Fruit fly (Drosophila melanogaster) whole organism, embryonic: Measurements from ENCODE around the gene CG10584.

Experiments
- Asciz ChIP-seq: fragments of 200-800 bp; sonication (Bioruptor generic); optimal IDR thresholded peaks from 2 replicates; lab custom pipeline; 2017; ENCODE audit warnings: missing biosample characterization, mild to moderate bottlenecking, missing genetic modification characterization, missing genetic modification reagents
- BtbVII ChIP-seq: fragments of 200-800 bp; sonication (Bioruptor generic); optimal IDR thresholded peaks from 3 replicates; lab custom pipeline; 2017; ENCODE audit warnings: missing biosample characterization, mild to moderate bottlenecking, missing genetic modification characterization
- CG10979 ChIP-seq: fragments of 200-800 bp; sonication (Bioruptor generic); optimal IDR thresholded peaks from 2 replicates; lab custom pipeline; 2018; ENCODE audit warnings: missing biosample characterization, mild to moderate bottlenecking, missing genetic modification characterization, moderate library complexity
- CG11504 ChIP-seq: fragments of 200-800 bp; sonication (Bioruptor generic); optimal IDR thresholded peaks from 3 replicates; lab custom pipeline; 2019; ENCODE audit warnings: missing biosample characterization, mild to moderate bottlenecking, missing genetic modification characterization, moderate library complexity
- CG13424 ChIP-seq: fragments of 200-800 bp; sonication (Bioruptor generic); optimal IDR thresholded peaks from 2 replicates; lab custom pipeline; 2019; ENCODE audit warnings: missing biosample characterization, mild to moderate bottlenecking, missing genetic modification characterization, moderate library complexity
- CG14014 ChIP-seq: fragments of 200-800 bp; sonication (Bioruptor generic); IDR thresholded peaks from 2 replicates; pipeline ENCODE4 v1.3.6; 2022; ENCODE audit warnings: missing biosample characterization, missing genetic modification characterization
- CG18599 ChIP-seq: fragments of 200-800 bp; sonication (Bioruptor generic); optimal IDR thresholded peaks from 3 replicates; lab custom pipeline; 2017; ENCODE audit warnings: missing biosample characterization, missing genetic modification characterization, mild to moderate bottlenecking, moderate library complexity, missing genetic modification reagents
- CG2678 ChIP-seq: fragments of 200-800 bp; sonication (Bioruptor generic); optimal IDR thresholded peaks from 3 replicates; lab custom pipeline; 2019; ENCODE audit warnings: missing biosample characterization, mild to moderate bottlenecking, missing genetic modification characterization, moderate library complexity
- CG3163 ChIP-seq: fragments of 200-800 bp; sonication (Bioruptor generic); optimal IDR thresholded peaks from 3 replicates; lab custom pipeline; 2016; ENCODE audit warnings: missing biosample characterization, missing genetic modification characterization
- CG32532 ChIP-seq: fragments of 200-800 bp; sonication (Bioruptor generic); IDR thresholded peaks from 2 replicates; pipeline ENCODE4 v1.3.6; 2022; ENCODE audit warnings: missing biosample characterization, missing genetic modification characterization
- CG3281 ChIP-seq: fragments of 200-800 bp; sonication (Bioruptor generic); optimal IDR thresholded peaks from 3 replicates; lab custom pipeline; 2017; ENCODE audit warnings: missing biosample characterization, mild to moderate bottlenecking, missing genetic modification characterization
- CG34376 ChIP-seq: fragments of 200-800 bp; sonication (Bioruptor generic); optimal IDR thresholded peaks from 2 replicates; lab custom pipeline; 2018; ENCODE audit warnings: missing biosample characterization, mild to moderate bottlenecking, missing genetic modification characterization
- CG4707 ChIP-seq: fragments of 200-800 bp; sonication (Bioruptor generic); optimal IDR thresholded peaks from 2 replicates; lab custom pipeline; 2018; ENCODE audit warnings: missing biosample characterization, mild to moderate bottlenecking, missing genetic modification characterization, moderate library complexity
- CG6689 ChIP-seq: fragments of 200-800 bp; sonication (Bioruptor generic); IDR thresholded peaks from 2 replicates; pipeline ENCODE4 v1.3.6; 2022; ENCODE audit warnings: missing biosample characterization, missing genetic modification characterization
- CG8388 ChIP-seq: fragments of 200-800 bp; sonication (Bioruptor generic); optimal IDR thresholded peaks from 2 replicates; lab custom pipeline; 2019; ENCODE audit warnings: missing biosample characterization, mild to moderate bottlenecking, missing genetic modification characterization, moderate library complexity
- CG8478 ChIP-seq: fragments of >200 bp; optimal IDR thresholded peaks from 2 replicates; lab custom pipeline; 2018
- CoRest ChIP-seq: fragments of 200-800 bp; sonication (Bioruptor generic); optimal IDR thresholded peaks from 3 replicates; lab custom pipeline; 2018; ENCODE audit warnings: missing biosample characterization, mild to moderate bottlenecking, missing genetic modification characterization, moderate library complexity
- Drgx ChIP-seq: fragments of 200-800 bp; sonication (Bioruptor generic); IDR thresholded peaks from 2 replicates; pipeline ENCODE4 v1.3.6; 2022; ENCODE audit warnings: missing biosample characterization, missing genetic modification characterization
- Elba2 ChIP-seq: fragments of 200-800 bp; sonication (Bioruptor generic); optimal IDR thresholded peaks from 3 replicates; lab custom pipeline; 2016; ENCODE audit warnings: missing biosample characterization, missing genetic modification characterization
- Hr3 ChIP-seq: fragments of 200-800 bp; sonication (Bioruptor generic); optimal IDR thresholded peaks from 3 replicates; lab custom pipeline; 2016; ENCODE audit warnings: missing biosample characterization, missing genetic modification characterization
- Med ChIP-seq: fragments of 200-800 bp; sonication (Bioruptor generic); peaks from one replicate; lab custom pipeline; 2016; ENCODE audit warnings: missing biosample characterization, missing genetic modification characterization, mild to moderate bottlenecking, inconsistent platforms, moderate library complexity
- Meics ChIP-seq: fragments of 200-800 bp; sonication (Bioruptor generic); optimal IDR thresholded peaks from 2 replicates; lab custom pipeline; 2017; ENCODE audit warnings: missing biosample characterization, mild to moderate bottlenecking, missing genetic modification characterization
- Ptx1 ChIP-seq: fragments of 200-800 bp; sonication (Bioruptor generic); IDR thresholded peaks from 2 replicates; pipeline ENCODE4 v1.3.6; 2022; ENCODE audit warnings: missing biosample characterization, missing genetic modification characterization
- Rfx ChIP-seq: fragments of 200-800 bp; sonication (Bioruptor generic); IDR thresholded peaks from 2 replicates; pipeline ENCODE4 v1.3.6; 2022; ENCODE audit warnings: missing biosample characterization, missing genetic modification characterization
- Sox100B ChIP-seq: fragments of 200-800 bp; sonication (Bioruptor generic); optimal IDR thresholded peaks from 3 replicates; lab custom pipeline; 2018; ENCODE audit warnings: missing biosample characterization, mild to moderate bottlenecking, missing genetic modification characterization
- Spps ChIP-seq: fragments of 200-800 bp; sonication (Bioruptor generic); optimal IDR thresholded peaks from 2 replicates; lab custom pipeline; 2018; ENCODE audit warnings: missing biosample characterization, mild to moderate bottlenecking, missing genetic modification characterization
- Xbp1 ChIP-seq: fragments of 200-800 bp; sonication (Bioruptor generic); optimal IDR thresholded peaks from 3 replicates; lab custom pipeline; 2016; ENCODE audit warnings: missing biosample characterization, mild to moderate bottlenecking, missing genetic modification characterization
- bab2 ChIP-seq: fragments of 200-800 bp; sonication (Bioruptor generic); optimal IDR thresholded peaks from 2 replicates; lab custom pipeline; 2016; ENCODE audit warnings: missing biosample characterization, missing genetic modification characterization
- bcd ChIP-seq: fragments of 200-800 bp; sonication (Bioruptor generic); optimal IDR thresholded peaks from 2 replicates; lab custom pipeline; 2017; ENCODE audit warnings: missing biosample characterization, mild to moderate bottlenecking, missing genetic modification characterization
- caup ChIP-seq: fragments of 200-800 bp; sonication (Bioruptor generic); optimal IDR thresholded peaks from 3 replicates; lab custom pipeline; 2017; ENCODE audit warnings: missing biosample characterization, mild to moderate bottlenecking, missing genetic modification characterization, moderate library complexity; ENCODE audit not compliant: severe bottlenecking
- chinmo ChIP-seq: fragments of 200-800 bp; sonication (Bioruptor generic); IDR thresholded peaks from 4 replicates; pipeline ENCODE4 v1.3.6; 2022; ENCODE audit warnings: missing biosample characterization, missing genetic modification characterization; ENCODE audit not compliant: partially characterized antibody
- dmrt99B ChIP-seq: fragments of 200-800 bp; sonication (Bioruptor generic); optimal IDR thresholded peaks from 2 replicates; lab custom pipeline; 2018; ENCODE audit warnings: missing biosample characterization, mild to moderate bottlenecking, missing genetic modification characterization, moderate library complexity
- dpn ChIP-seq, 2 experiments: fragments of 200-800 bp; sonication (Bioruptor generic); optimal IDR thresholded peaks; 3 replicates each; lab custom pipeline; 2016; ENCODE audit warnings: missing biosample characterization in 2 of 2, missing genetic modification characterization in 2 of 2
- ems ChIP-seq: fragments of 200-800 bp; sonication (Bioruptor generic); optimal IDR thresholded peaks from 3 replicates; lab custom pipeline; 2016; ENCODE audit warnings: missing biosample characterization, missing genetic modification characterization
- en ChIP-seq: fragments of 200-800 bp; sonication (Bioruptor generic); optimal IDR thresholded peaks from 2 replicates; lab custom pipeline; 2016; ENCODE audit warnings: missing biosample characterization, missing genetic modification characterization
- ewg ChIP-seq: fragments of 200-800 bp; sonication (Bioruptor generic); optimal IDR thresholded peaks from 3 replicates; lab custom pipeline; 2017; ENCODE audit warnings: mild to moderate bottlenecking, missing biosample characterization, missing genetic modification reagents, missing genetic modification characterization
- gsb ChIP-seq: fragments of 200-800 bp; sonication (Bioruptor generic); IDR thresholded peaks from 2 replicates; pipeline ENCODE4 v1.3.6; 2022; ENCODE audit warnings: missing biosample characterization, missing genetic modification characterization
- insv ChIP-seq, 2 experiments: fragments of 200-800 bp; sonication (Bioruptor generic); optimal IDR thresholded peaks; 3 replicates each; lab custom pipeline; 2016 to 2018; ENCODE audit warnings: missing biosample characterization in 2 of 2, missing genetic modification characterization in 2 of 2
- kni ChIP-seq: fragments of 200-800 bp; sonication (Bioruptor generic); optimal IDR thresholded peaks from 3 replicates; lab custom pipeline; 2017; ENCODE audit warnings: mild to moderate bottlenecking, missing biosample characterization, missing genetic modification reagents, missing genetic modification characterization
- lilli ChIP-seq: fragments of 200-800 bp; sonication (Bioruptor generic); optimal IDR thresholded peaks from 3 replicates; lab custom pipeline; 2016; ENCODE audit warnings: missing biosample characterization, missing genetic modification characterization
- lmd ChIP-seq: fragments of 200-800 bp; sonication (Bioruptor generic); IDR thresholded peaks from 2 replicates; pipeline ENCODE4 v1.3.6; 2022; ENCODE audit warnings: missing biosample characterization, missing genetic modification characterization
- mirr ChIP-seq: fragments of 200-800 bp; sonication (Bioruptor generic); optimal IDR thresholded peaks from 3 replicates; lab custom pipeline; 2018; ENCODE audit warnings: missing biosample characterization, mild to moderate bottlenecking, missing genetic modification characterization
- nmo ChIP-seq: fragments of 200-800 bp; sonication (Bioruptor generic); optimal IDR thresholded peaks from 2 replicates; lab custom pipeline; 2018; ENCODE audit warnings: missing biosample characterization, mild to moderate bottlenecking, missing genetic modification characterization, moderate library complexity
- pros ChIP-seq: fragments of 200-800 bp; sonication (Bioruptor generic); optimal IDR thresholded peaks from 3 replicates; lab custom pipeline; 2019; ENCODE audit warnings: missing biosample characterization, mild to moderate bottlenecking, missing genetic modification characterization, moderate library complexity
- ranshi ChIP-seq: fragments of 200-800 bp; sonication (Bioruptor generic); IDR thresholded peaks from 2 replicates; pipeline ENCODE4 v1.3.6; 2022; ENCODE audit warnings: missing biosample characterization, missing genetic modification characterization
- tio ChIP-seq: fragments of 200-800 bp; sonication (Bioruptor generic); optimal IDR thresholded peaks from 2 replicates; lab custom pipeline; 2017; ENCODE audit warnings: missing biosample characterization, missing genetic modification characterization, inconsistent platforms
- twi ChIP-seq: fragments of 200-800 bp; optimal IDR thresholded peaks from 2 replicates; lab custom pipeline; 2019; ENCODE audit warnings: missing biosample characterization, mild to moderate bottlenecking, missing genetic modification characterization, moderate library complexity
- vfl ChIP-seq: fragments of 200-800 bp; sonication (Bioruptor generic); optimal IDR thresholded peaks from 2 replicates; lab custom pipeline; 2016; ENCODE audit warnings: missing biosample characterization, missing genetic modification characterization

CG10584 gene

DNA sequence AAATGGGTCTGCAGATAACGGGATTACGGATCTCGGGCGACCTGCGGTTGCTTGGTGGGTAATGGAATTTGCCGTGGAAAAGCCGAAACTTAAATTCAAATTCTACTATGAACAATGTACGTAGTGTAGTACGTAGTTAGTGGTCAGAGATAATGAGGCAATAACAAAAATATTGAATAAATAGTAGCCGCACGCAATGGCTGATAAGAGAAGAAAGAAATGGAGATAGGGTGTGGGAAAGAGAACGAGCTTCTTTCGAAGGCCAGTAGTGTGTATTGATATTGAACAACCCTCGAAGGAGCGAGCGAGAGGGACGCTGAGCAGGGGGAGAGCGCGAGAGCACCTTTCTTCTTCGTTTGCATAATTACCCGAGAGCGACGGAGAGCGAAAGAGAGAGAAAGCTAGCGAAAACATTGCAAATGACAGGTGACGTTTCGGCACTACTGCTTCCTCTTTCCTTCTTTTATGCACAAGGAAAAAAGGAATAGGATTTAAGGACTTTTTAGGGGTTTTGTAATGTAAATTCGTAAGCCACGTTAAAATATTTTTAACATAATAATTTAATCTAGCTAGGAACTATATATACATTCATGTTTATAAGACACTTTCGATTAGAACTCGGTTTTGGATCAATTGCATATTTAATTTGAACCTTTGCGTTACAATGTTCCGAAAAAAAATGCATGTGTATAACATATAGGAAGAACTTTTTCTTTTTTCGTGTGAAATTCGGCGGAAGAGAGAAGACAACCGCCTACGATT lies 20.1 kb downstream of the CG10584 start:
- TF ChIP-seq CG6689 (GFP tag; lab: Robert Waterston, UW) (peak; percentile 25; the same call in 1 of the 2 replicates), CG11504 (tag; lab: Kevin White, UChicago) (peak; percentile 53), CG10979 (tag; lab: Kevin White, UChicago) (no peak), Sox100B (GFP tag; lab: Kevin White, UChicago) (peak; percentile 45), dmrt99B (tag; lab: Kevin White, UChicago) (peak; percentile 40), Rfx (GFP tag; lab: Robert Waterston, UW) (0 out of 2 replicates have a peak, but pooled peaks have one; percentile 12), lmd (GFP tag; lab: Robert Waterston, UW) (peak; percentile 33; the same call in 1 of the 2 replicates), Med (peak; percentile 78), CG13424 (tag; lab: Kevin White, UChicago) (peak; percentile 26), Asciz (GFP tag; lab: Kevin White, UChicago) (peak; percentile 18), Elba2 (GFP tag; lab: Kevin White, UChicago) (peak; percentile 68), BtbVII (GFP tag; lab: Kevin White, UChicago) (peak; percentile 15), CG3281 (peak; percentile 47), CG34376 (peak; percentile 8), bcd (GFP tag; lab: Kevin White, UChicago) (peak; percentile 49), ems (GFP tag; lab: Kevin White, UChicago) (peak; percentile 3), CG14014 (0 out of 2 replicates have a peak, but pooled peaks have one; percentile 10), CG32532 (GFP tag; lab: Robert Waterston, UW) (peak; percentile 29; the same call in 1 of the 2 replicates), gsb (peak; percentile 31; the same call in 1 of the 2 replicates), caup (GFP tag; lab: Kevin White, UChicago) (peak; percentile 22), ewg (GFP tag; lab: Kevin White, UChicago) (no peak), dpn (GFP tag; optimal IDR thresholded peaks at IDR 0.05; lab: Kevin White, UChicago) (peak in 1 of 2 experiments; percentile 5), bab2 (peak; percentile 3), chinmo (GFP tag; lab: Robert Waterston, UW) (0 out of 4 replicates have a peak, but pooled peaks have one; percentile 33), twi (tag; lab: Kevin White, UChicago) (peak; percentile 11), tio (peak; percentile 6), en (GFP tag; lab: Kevin White, UChicago) (no peak), nmo (GFP tag; lab: Kevin White, UChicago) (peak; percentile 23), CG2678 (tag; lab: Kevin White, UChicago) (peak; percentile 60), pros (GFP tag; lab: Kevin White, UChicago) (peak; percentile 76), CG18599 (GFP tag; lab: Kevin White, UChicago) (peak; percentile 59), ranshi (GFP tag; lab: Robert Waterston, UW) (peak; percentile 13; the same call in 1 of the 2 replicates), Xbp1 (GFP tag; lab: Kevin White, UChicago) (peak; percentile 23), Hr3 (GFP tag; lab: Kevin White, UChicago) (peak; percentile 5), Ptx1 (GFP tag; lab: Robert Waterston, UW) (0 out of 2 replicates have a peak, but pooled peaks have one; percentile 26), Meics (GFP tag; lab: Kevin White, UChicago) (peak; percentile 64), CoRest (tag; lab: Kevin White, UChicago) (peak; percentile 54), CG8388 (GFP tag; lab: Kevin White, UChicago) (no peak), kni (GFP tag; lab: Kevin White, UChicago) (peak; percentile 31), vfl (GFP tag; lab: Kevin White, UChicago) (no peak), lilli (GFP tag; lab: Kevin White, UChicago) (peak; percentile 40), CG4707 (GFP tag; lab: Kevin White, UChicago) (no peak), Spps (tag; lab: Kevin White, UChicago) (no peak), insv (GFP tag; optimal IDR thresholded peaks at IDR 0.05; lab: Kevin White, UChicago) (no peak), Drgx (GFP tag; lab: Robert Waterston, UW) (0 out of 2 replicates have a peak, but pooled peaks have one; percentile 23), CG8478 (peak; percentile 16), mirr (GFP tag; lab: Kevin White, UChicago) (peak; percentile 63), CG3163 (GFP tag; lab: Kevin White, UChicago) (peak; percentile 59)
